Fruit fly (Drosophila melanogaster) whole organism, embryonic: ENCODE results near the gene CG4957.
A peak's percentile ranks its signal among the peaks of the same experiment; 100 is the strongest.

Source experiments
- Atf6 ChIP-seq: fragments of 200-800 bp; sonication (Bioruptor generic); IDR thresholded peaks from 2 replicates; pipeline ENCODE4 v1.3.6; 2022; ENCODE audit warnings: missing biosample characterization, missing genetic modification characterization
- CG10654 ChIP-seq: fragments of 200-800 bp; sonication (Bioruptor generic); optimal IDR thresholded peaks from 2 replicates; lab custom pipeline; 2016; ENCODE audit warnings: missing biosample characterization, missing genetic modification characterization
- CG10959 ChIP-seq: fragments of 200-800 bp; sonication (Bioruptor generic); IDR thresholded peaks from 2 replicates; pipeline ENCODE4 v1.3.6; 2022; ENCODE audit warnings: missing biosample characterization, missing genetic modification characterization
- CG11093 ChIP-seq: fragments of 200-800 bp; sonication (Bioruptor generic); IDR thresholded peaks from 3 replicates; pipeline ENCODE4 v1.3.6; 2022; ENCODE audit warnings: missing biosample characterization, missing genetic modification characterization
- CG11398 ChIP-seq: fragments of 200-800 bp; sonication (Bioruptor generic); optimal IDR thresholded peaks from 2 replicates; lab custom pipeline; 2016; ENCODE audit warnings: missing biosample characterization, missing genetic modification characterization
- CG11695 ChIP-seq: fragments of 200-800 bp; sonication (Bioruptor generic); IDR thresholded peaks from 3 replicates; pipeline ENCODE4 v1.3.6; 2022; ENCODE audit warnings: missing biosample characterization, missing genetic modification characterization
- CG12071 ChIP-seq: fragments of 200-800 bp; sonication (Bioruptor generic); optimal IDR thresholded peaks from 3 replicates; lab custom pipeline; 2018; ENCODE audit warnings: missing biosample characterization, mild to moderate bottlenecking, missing genetic modification characterization
- CG15011 ChIP-seq: fragments of 200-800 bp; sonication (Bioruptor generic); optimal IDR thresholded peaks from 3 replicates; lab custom pipeline; 2018; ENCODE audit warnings: missing biosample characterization, mild to moderate bottlenecking, missing genetic modification characterization
- CG15073 ChIP-seq: fragments of 200-800 bp; sonication (Bioruptor generic); optimal IDR thresholded peaks from 2 replicates; lab custom pipeline; 2016; ENCODE audit warnings: missing biosample characterization, missing genetic modification characterization
- CG17385 ChIP-seq: fragments of 200-800 bp; sonication (Bioruptor generic); optimal IDR thresholded peaks from 3 replicates; lab custom pipeline; 2018; ENCODE audit warnings: missing biosample characterization, mild to moderate bottlenecking, missing genetic modification characterization
- CG1792 ChIP-seq: fragments of 200-800 bp; sonication (Bioruptor generic); optimal IDR thresholded peaks from 2 replicates; lab custom pipeline; 2016; ENCODE audit warnings: missing biosample characterization, missing genetic modification characterization
- CG18476 ChIP-seq: fragments of 200-800 bp; sonication (Bioruptor generic); optimal IDR thresholded peaks from 2 replicates; lab custom pipeline; 2016; ENCODE audit warnings: missing biosample characterization, mild to moderate bottlenecking, missing genetic modification characterization
- CG2129 ChIP-seq: fragments of 200-800 bp; sonication (Bioruptor generic); IDR thresholded peaks from 2 replicates; pipeline ENCODE4 v1.3.6; 2022; ENCODE audit warnings: missing biosample characterization, missing genetic modification characterization; ENCODE audit not compliant: partially characterized antibody
- CG2712 ChIP-seq: fragments of 200-800 bp; optimal IDR thresholded peaks from 3 replicates; lab custom pipeline; 2019; ENCODE audit warnings: missing biosample characterization, mild to moderate bottlenecking, missing genetic modification characterization, moderate library complexity
- CG30020 ChIP-seq: fragments of 200-800 bp; optimal IDR thresholded peaks from 2 replicates; lab custom pipeline; 2019; ENCODE audit warnings: missing biosample characterization, mild to moderate bottlenecking, missing genetic modification characterization, moderate library complexity
- CG30403 ChIP-seq: fragments of 200-800 bp; sonication (Bioruptor generic); optimal IDR thresholded peaks from 3 replicates; lab custom pipeline; 2016; ENCODE audit warnings: missing biosample characterization, missing genetic modification characterization
- CG33213 ChIP-seq: fragments of 200-800 bp; sonication (Bioruptor generic); optimal IDR thresholded peaks from 3 replicates; lab custom pipeline; 2016; ENCODE audit warnings: missing biosample characterization, missing genetic modification characterization
- CG34224 ChIP-seq: fragments of 200-800 bp; sonication (Bioruptor generic); IDR thresholded peaks from 3 replicates; pipeline ENCODE4 v1.3.6; 2022; ENCODE audit warnings: missing biosample characterization, missing genetic modification characterization; ENCODE audit not compliant: partially characterized antibody
- CG3838 ChIP-seq: fragments of 200-800 bp; sonication (Bioruptor generic); optimal IDR thresholded peaks from 3 replicates; lab custom pipeline; 2016; ENCODE audit warnings: missing biosample characterization, missing genetic modification characterization
- CG6175 ChIP-seq: fragments of 200-800 bp; sonication (Bioruptor generic); IDR thresholded peaks from 3 replicates; pipeline ENCODE4 v1.3.6; 2022; ENCODE audit warnings: missing biosample characterization, missing genetic modification characterization
- CG8944 ChIP-seq: fragments of 200-800 bp; sonication (Bioruptor generic); optimal IDR thresholded peaks from 3 replicates; lab custom pipeline; 2016; ENCODE audit warnings: missing biosample characterization, missing genetic modification characterization
- CG9215 ChIP-seq: fragments of 200-800 bp; sonication (Bioruptor generic); IDR thresholded peaks from 2 replicates; pipeline ENCODE4 v1.3.6; 2022; ENCODE audit warnings: missing biosample characterization, missing genetic modification characterization
- CG9437 ChIP-seq: fragments of 200-800 bp; sonication (Bioruptor generic); optimal IDR thresholded peaks from 2 replicates; lab custom pipeline; 2018; ENCODE audit warnings: missing biosample characterization, mild to moderate bottlenecking, missing genetic modification characterization
- CG9932 ChIP-seq: fragments of 200-800 bp; sonication (Bioruptor generic); IDR thresholded peaks from 2 replicates; pipeline ENCODE4 v1.3.6; 2022; ENCODE audit warnings: missing biosample characterization, missing genetic modification characterization
- Deaf1 ChIP-seq: fragments of 200-800 bp; optimal IDR thresholded peaks from 3 replicates; lab custom pipeline; 2019; ENCODE audit warnings: missing biosample characterization, mild to moderate bottlenecking, missing genetic modification characterization, moderate library complexity
- E2f2 ChIP-seq: fragments of 200-800 bp; sonication (Bioruptor generic); IDR thresholded peaks from 2 replicates; pipeline ENCODE4 v1.3.6; 2022; ENCODE audit warnings: missing biosample characterization, missing genetic modification characterization
- Ets97D ChIP-seq: fragments of 200-800 bp; sonication (Bioruptor generic); optimal IDR thresholded peaks from 3 replicates; lab custom pipeline; 2016; ENCODE audit warnings: missing biosample characterization, missing genetic modification characterization
- Gug ChIP-seq: fragments of 200-800 bp; sonication (Bioruptor generic); IDR thresholded peaks from 4 replicates; pipeline ENCODE4 v1.3.6; 2022; ENCODE audit warnings: missing biosample characterization, missing genetic modification characterization
- HLHmδ ChIP-seq: fragments of 200-800 bp; sonication (Bioruptor generic); optimal IDR thresholded peaks from 2 replicates; lab custom pipeline; 2018; ENCODE audit warnings: missing biosample characterization, mild to moderate bottlenecking, missing genetic modification characterization, moderate library complexity
- Hey ChIP-seq: fragments of 200-800 bp; sonication (Bioruptor generic); optimal IDR thresholded peaks from 3 replicates; lab custom pipeline; 2018; ENCODE audit warnings: missing biosample characterization, mild to moderate bottlenecking, missing genetic modification characterization
- Hr78 ChIP-seq, 2 experiments: fragments of 200-800 bp in 1 of 2; fragments of >200 bp in 1 of 2; sonication (Bioruptor generic) in 1 of 2; optimal IDR thresholded peaks; 2 replicates each; lab custom pipeline; 2017 to 2019; ENCODE audit warnings: missing biosample characterization in 2 of 2, missing genetic modification characterization in 2 of 2, mild to moderate bottlenecking in 1 of 2, moderate library complexity in 1 of 2
- MESR4 ChIP-seq: fragments of 200-800 bp; sonication (Bioruptor generic); optimal IDR thresholded peaks from 2 replicates; lab custom pipeline; 2018; ENCODE audit warnings: missing biosample characterization, mild to moderate bottlenecking, missing genetic modification characterization, moderate library complexity
- Mad ChIP-seq: fragments of 200-800 bp; sonication (Bioruptor generic); optimal IDR thresholded peaks from 2 replicates; lab custom pipeline; 2016; ENCODE audit warnings: missing biosample characterization, missing genetic modification characterization
- Med ChIP-seq: fragments of 200-800 bp; sonication (Bioruptor generic); peaks from one replicate; lab custom pipeline; 2016; ENCODE audit warnings: missing biosample characterization, missing genetic modification characterization, mild to moderate bottlenecking, inconsistent platforms, moderate library complexity
- Meics ChIP-seq: fragments of 200-800 bp; sonication (Bioruptor generic); optimal IDR thresholded peaks from 2 replicates; lab custom pipeline; 2017; ENCODE audit warnings: missing biosample characterization, mild to moderate bottlenecking, missing genetic modification characterization
- NC2β ChIP-seq: fragments of 200-800 bp; sonication (Bioruptor generic); optimal IDR thresholded peaks from 2 replicates; lab custom pipeline; 2016; ENCODE audit warnings: missing biosample characterization, missing genetic modification characterization
- Nf-YA ChIP-seq: fragments of 200-800 bp; sonication (Bioruptor generic); IDR thresholded peaks from 2 replicates; pipeline ENCODE4 v1.3.6; 2022; ENCODE audit warnings: missing biosample characterization, missing genetic modification characterization
- Nf-YB ChIP-seq: fragments of 200-800 bp; sonication (Bioruptor generic); optimal IDR thresholded peaks from 3 replicates; lab custom pipeline; 2019; ENCODE audit warnings: missing biosample characterization, mild to moderate bottlenecking, missing genetic modification characterization, moderate library complexity
- Sry-δ ChIP-seq: fragments of 200-800 bp; sonication (Bioruptor generic); optimal IDR thresholded peaks from 2 replicates; lab custom pipeline; 2016; ENCODE audit warnings: missing biosample characterization, missing genetic modification characterization
- al ChIP-seq: fragments of 200-800 bp; sonication (Bioruptor generic); IDR thresholded peaks from 2 replicates; pipeline ENCODE4 v1.3.6; 2022; ENCODE audit warnings: missing biosample characterization, missing genetic modification characterization
- ash1 ChIP-seq: fragments of 200-800 bp; sonication (Bioruptor generic); optimal IDR thresholded peaks from 2 replicates; lab custom pipeline; 2018; ENCODE audit warnings: missing biosample characterization, mild to moderate bottlenecking, missing genetic modification characterization
- bigmax ChIP-seq: fragments of 200-800 bp; sonication (Bioruptor generic); optimal IDR thresholded peaks from 2 replicates; lab custom pipeline; 2018; ENCODE audit warnings: missing biosample characterization, mild to moderate bottlenecking, missing genetic modification characterization
- emc ChIP-seq: fragments of 200-800 bp; sonication (Bioruptor generic); optimal IDR thresholded peaks from 2 replicates; lab custom pipeline; 2016; ENCODE audit warnings: missing biosample characterization, missing genetic modification characterization
- eyg ChIP-seq: fragments of 200-800 bp; sonication (Bioruptor generic); optimal IDR thresholded peaks from 3 replicates; lab custom pipeline; 2016; ENCODE audit warnings: missing biosample characterization, missing genetic modification characterization
- gfzf ChIP-seq: fragments of 200-800 bp; sonication (Bioruptor generic); optimal IDR thresholded peaks from 2 replicates; lab custom pipeline; 2016; ENCODE audit warnings: missing biosample characterization, mild to moderate bottlenecking, missing genetic modification characterization, moderate library complexity
- gt ChIP-seq: fragments of 200-800 bp; sonication (Bioruptor generic); IDR thresholded peaks from 2 replicates; pipeline ENCODE4 v1.3.6; 2022; ENCODE audit warnings: missing biosample characterization, missing genetic modification characterization
- jumu ChIP-seq: fragments of 200-800 bp; sonication (Bioruptor generic); optimal IDR thresholded peaks from 3 replicates; lab custom pipeline; 2016; ENCODE audit warnings: missing biosample characterization, missing genetic modification characterization
- sna ChIP-seq: fragments of 200-800 bp; sonication (Bioruptor generic); IDR thresholded peaks from 2 replicates; pipeline ENCODE4 v1.3.6; 2022; ENCODE audit warnings: missing biosample characterization, missing genetic modification characterization; ENCODE audit not compliant: partially characterized antibody
- sr ChIP-seq: fragments of 200-800 bp; sonication (Bioruptor generic); IDR thresholded peaks from 3 replicates; pipeline ENCODE4 v1.3.6; 2022; ENCODE audit warnings: missing biosample characterization, missing genetic modification characterization
- stc ChIP-seq: fragments of 200-800 bp; sonication (Bioruptor generic); IDR thresholded peaks from 2 replicates; pipeline ENCODE4 v1.3.6; 2022; ENCODE audit warnings: missing biosample characterization, missing genetic modification characterization
- tna ChIP-seq: fragments of 200-800 bp; sonication (Bioruptor generic); IDR thresholded peaks from 2 replicates; pipeline ENCODE4 v1.3.6; 2022; ENCODE audit warnings: missing biosample characterization, missing genetic modification characterization; ENCODE audit not compliant: partially characterized antibody
- vnd ChIP-seq: fragments of 200-800 bp; sonication (Bioruptor generic); IDR thresholded peaks from 3 replicates; pipeline ENCODE4 v1.3.6; 2022; ENCODE audit warnings: missing biosample characterization, missing genetic modification characterization; ENCODE audit not compliant: partially characterized antibody

The CG4957 gene

dm6 chr2L:10250441-10250847 lies 18.2 kb upstream of the CG4957 start, which contains the start of the genes bsk and CG31717 (continued):
- TF ChIP-seq gfzf (GFP tag; lab: Kevin White, UChicago) (peak; percentile 78), Nf-YA (GFP tag; lab: Robert Waterston, UW) (no peak), emc (GFP tag; lab: Kevin White, UChicago) (no peak), Sry-δ (peak; percentile 87), CG15011 (no peak), CG9437 (GFP tag; lab: Kevin White, UChicago) (no peak), stc (no peak), E2f2 (no peak), CG2712 (tag; lab: Kevin White, UChicago) (no peak), Mad (GFP tag; lab: Kevin White, UChicago) (no peak), NC2β (GFP tag; lab: Kevin White, UChicago) (no peak), tna (GFP tag; lab: Robert Waterston, UW) (no peak), vnd (peak; percentile 39; the same call in 1 of the 3 replicates), Med (GFP tag; lab: Kevin White, UChicago) (peak; percentile 67), MESR4 (GFP tag; lab: Kevin White, UChicago) (peak; percentile 35), CG9932 (GFP tag; lab: Robert Waterston, UW) (no peak), Meics (GFP tag; lab: Kevin White, UChicago) (no peak), CG3838 (GFP tag; lab: Kevin White, UChicago) (no peak), ash1 (GFP tag; lab: Kevin White, UChicago) (no peak), CG30403 (GFP tag; lab: Kevin White, UChicago) (no peak), CG11695 (no peak), CG9215 (GFP tag; lab: Robert Waterston, UW) (no peak), CG1792 (GFP tag; lab: Kevin White, UChicago) (no peak), CG30020 (tag; lab: Kevin White, UChicago) (peak; percentile 97), CG6175 (GFP tag; lab: Robert Waterston, UW) (no peak), CG33213 (GFP tag; lab: Kevin White, UChicago) (no peak), Atf6 (GFP tag; lab: Robert Waterston, UW) (no peak), CG15073 (no peak), HLHmδ (GFP tag; lab: Kevin White, UChicago) (no peak), Hr78 (GFP tag; optimal IDR thresholded peaks at IDR 0.05; lab: Kevin White, UChicago) (no peak), CG10959 (GFP tag; lab: Robert Waterston, UW) (no peak), Hey (tag; lab: Kevin White, UChicago) (no peak), CG17385 (GFP tag; lab: Kevin White, UChicago) (no peak), sna (GFP tag; lab: Robert Waterston, UW) (no peak), CG18476 (GFP tag; lab: Kevin White, UChicago) (no peak), Nf-YB (no peak), CG10654 (GFP tag; lab: Kevin White, UChicago) (no peak), Ets97D (GFP tag; lab: Kevin White, UChicago) (peak; percentile 43), al (GFP tag; lab: Robert Waterston, UW) (no peak), gt (GFP tag; lab: Robert Waterston, UW) (no peak), CG11398 (GFP tag; lab: Kevin White, UChicago) (no peak), jumu (GFP tag; lab: Kevin White, UChicago) (no peak), sr (GFP tag; lab: Robert Waterston, UW) (no peak), Deaf1 (tag; lab: Kevin White, UChicago) (no peak), CG34224 (GFP tag; lab: Robert Waterston, UW) (no peak), CG11093 (GFP tag; lab: Robert Waterston, UW) (no peak), CG12071 (GFP tag; lab: Kevin White, UChicago) (no peak), eyg (GFP tag; lab: Kevin White, UChicago) (no peak), Gug (GFP tag; lab: Robert Waterston, UW) (no peak), CG2129 (GFP tag; lab: Robert Waterston, UW) (no peak), bigmax (GFP tag; lab: Kevin White, UChicago) (no peak), CG8944 (GFP tag; lab: Kevin White, UChicago) (no peak)
